Fruit fly (Drosophila melanogaster): ENCODE results near the gene CG5681.

Gene CG5681

dm6 chr2L:17986099-17986498, at the start of gene CG5681:
TSS of gene CG5681 (plus strand) at chr2L:17986399.
- no peak for TF ChIP-seq CG11762 (GFP tag; optimal IDR thresholded peaks at IDR 0.05; ENCODE audit: insufficient read depth)
- no peak for TF ChIP-seq CG31627 (GFP tag; optimal IDR thresholded peaks at IDR 0.05)
- no peak for TF ChIP-seq spab (GFP tag; optimal IDR thresholded peaks at IDR 0.05)
- no peak for TF ChIP-seq CG6276 (GFP tag; optimal IDR thresholded peaks at IDR 0.05)
- TF ChIP-seq dsx (GFP tag; optimal IDR thresholded peaks at IDR 0.05; ENCODE audit: poor library complexity, severe bottlenecking): no peak

dm6 chr2L:17958306-17958705, 27.9 kb upstream of the CG5681 start:
- TF ChIP-seq dsx (GFP tag; optimal IDR thresholded peaks at IDR 0.05; ENCODE audit: poor library complexity, severe bottlenecking) (no peak), CG10631 (GFP tag; optimal IDR thresholded peaks at IDR 0.05) (no peak), CG9139 (GFP tag; optimal IDR thresholded peaks at IDR 0.05) (no peak), cyc (GFP tag; optimal IDR thresholded peaks at IDR 0.05) (no peak), spab (GFP tag; optimal IDR thresholded peaks at IDR 0.05) (no peak), Ets96B (tag; optimal IDR thresholded peaks at IDR 0.05) (no peak), pdm3 (GFP tag; optimal IDR thresholded peaks at IDR 0.05) (no peak), CG6792 (GFP tag; optimal IDR thresholded peaks at IDR 0.05) (no peak), CG6163 (GFP tag; IDR thresholded peaks at IDR 0.05) (no peak), CG31627 (GFP tag; optimal IDR thresholded peaks at IDR 0.05) (no peak), Eip78C (GFP tag) (no peak), acj6 (GFP tag; optimal IDR thresholded peaks at IDR 0.05) (no peak), Sox102F (GFP tag; optimal IDR thresholded peaks at IDR 0.05) (no peak), CG15336 (GFP tag; IDR thresholded peaks at IDR 0.05) (no peak), Gug (GFP tag; IDR thresholded peaks at IDR 0.05) (no peak), Hr39 (GFP tag; optimal IDR thresholded peaks at IDR 0.05) (no peak), svp (GFP tag) (no peak), Ets21C (GFP tag; optimal IDR thresholded peaks at IDR 0.05) (no peak), CG7368 (GFP tag; optimal IDR thresholded peaks at IDR 0.05) (no peak), CG10669 (GFP tag; optimal IDR thresholded peaks at IDR 0.05) (no peak)

dm6 chr2L:17960214-17960613, 26.0 kb upstream of the CG5681 start:
- no peak for TF ChIP-seq CG11902 (GFP tag; optimal IDR thresholded peaks at IDR 0.05)
- TF ChIP-seq CG6163 (GFP tag; IDR thresholded peaks at IDR 0.05): no peak
- no peak for TF ChIP-seq vri (GFP tag; optimal IDR thresholded peaks at IDR 0.05)
- TF ChIP-seq CG6808 (GFP tag; optimal IDR thresholded peaks at IDR 0.05): no peak
- no peak for TF ChIP-seq CG3919 (GFP tag; optimal IDR thresholded peaks at IDR 0.05)
- TF ChIP-seq Smox (GFP tag; optimal IDR thresholded peaks at IDR 0.05): no peak
- TF ChIP-seq CG9139 (GFP tag; optimal IDR thresholded peaks at IDR 0.05): no peak
- TF ChIP-seq CG10669 (GFP tag; optimal IDR thresholded peaks at IDR 0.05): no peak
- no peak for TF ChIP-seq cyc (GFP tag; optimal IDR thresholded peaks at IDR 0.05)
- TF ChIP-seq esn (GFP tag; optimal IDR thresholded peaks at IDR 0.05): no peak
- TF ChIP-seq pdm3 (GFP tag; optimal IDR thresholded peaks at IDR 0.05): no peak
- TF ChIP-seq Ets21C (GFP tag; optimal IDR thresholded peaks at IDR 0.05): no peak
- TF ChIP-seq salr (GFP tag; optimal IDR thresholded peaks at IDR 0.05): no peak

- TF ChIP-seq CG11294 (GFP tag; IDR thresholded peaks at IDR 0.05) (0 out of 2 replicates have a peak, but pooled peaks have one; percentile 22), CG8632 (GFP tag; optimal IDR thresholded peaks at IDR 0.05) (no peak), salr (GFP tag; optimal IDR thresholded peaks at IDR 0.05) (peak in 1 of 2 experiments; percentile 20), CG7368 (GFP tag; optimal IDR thresholded peaks at IDR 0.05) (no peak), dac (GFP tag; optimal IDR thresholded peaks at IDR 0.05) (no peak), CG8319 (GFP tag; optimal IDR thresholded peaks at IDR 0.05) (no peak), lz (GFP tag; optimal IDR thresholded peaks at IDR 0.05) (peak; percentile 34), CG3032 (tag; optimal IDR thresholded peaks at IDR 0.05) (no peak), spab (GFP tag; optimal IDR thresholded peaks at IDR 0.05) (no peak), Hr39 (GFP tag; optimal IDR thresholded peaks at IDR 0.05) (peak; percentile 30), Eip75B (GFP tag; optimal IDR thresholded peaks at IDR 0.05) (no peak), Ets96B (tag; optimal IDR thresholded peaks at IDR 0.05) (no peak), OdsH (GFP tag; optimal IDR thresholded peaks at IDR 0.05) (no peak), Sox15 (GFP tag; optimal IDR thresholded peaks at IDR 0.05) (no peak), CG8119 (GFP tag; IDR thresholded peaks at IDR 0.05) (0 out of 3 replicates have a peak, but pooled peaks have one; percentile 29), CG11902 (GFP tag; optimal IDR thresholded peaks at IDR 0.05) (no peak), Lpt (GFP tag; optimal IDR thresholded peaks at IDR 0.05) (no peak), CG3919 (GFP tag; optimal IDR thresholded peaks at IDR 0.05) (peak; percentile 40), CG34406 (GFP tag; optimal IDR thresholded peaks at IDR 0.05) (no peak), pdm3 (GFP tag; optimal IDR thresholded peaks at IDR 0.05) (no peak), CG6276 (GFP tag; optimal IDR thresholded peaks at IDR 0.05) (no peak), Gug (GFP tag; IDR thresholded peaks at IDR 0.05) (no peak), cyc (GFP tag; optimal IDR thresholded peaks at IDR 0.05) (no peak), vri (GFP tag; optimal IDR thresholded peaks at IDR 0.05) (no peak), Smox (GFP tag; optimal IDR thresholded peaks at IDR 0.05) (peak; percentile 28), Sox14 (GFP tag; optimal IDR thresholded peaks at IDR 0.05) (peak; percentile 75), CG9139 (GFP tag; optimal IDR thresholded peaks at IDR 0.05) (no peak), Eip93F (GFP tag; optimal IDR thresholded peaks at IDR 0.05) (no peak), Sox102F (GFP tag; optimal IDR thresholded peaks at IDR 0.05) (no peak), Eip78C (GFP tag) (no peak)
Measured at dm6 chr2L:17963071-17963567, 23.1 kb upstream of the CG5681 start, which contains the start of gene CG5674. TSS of gene CG5674 (plus strand) at chr2L:17963379.

Data from whole organism, prepupa.